Worm (Caenorhabditis elegans) whole organism, early embryonic: Measurements from ENCODE around the gene R07A4.2.

ENCODE experiments used
- B0310.2 ChIP-seq: sonication (generic microtip); optimal IDR thresholded peaks from 2 replicates; lab custom pipeline; 2016; ENCODE audit warnings: mild to moderate bottlenecking, missing genetic modification characterization, missing compliant biosample characterization
- F13C5.2 ChIP-seq: sonication (generic microtip); optimal IDR thresholded peaks from 2 replicates; lab custom pipeline; 2017; ENCODE audit warnings: mild to moderate bottlenecking, missing genetic modification characterization, inconsistent platforms, missing compliant biosample characterization
- ama-1 ChIP-seq: fragments of 150-350 bp; optimal IDR thresholded peaks from 2 replicates; lab custom pipeline; 2014
- ceh-13 ChIP-seq: fragments of 200-800 bp; sonication (Bioruptor generic); optimal IDR thresholded peaks from 2 replicates; lab custom pipeline; 2018; ENCODE audit warnings: mild to moderate bottlenecking, missing genetic modification characterization, missing compliant biosample characterization
- ceh-36 ChIP-seq: sonication (generic microtip); optimal IDR thresholded peaks from 2 replicates; lab custom pipeline; 2016; ENCODE audit warnings: missing genetic modification characterization, inconsistent platforms, missing compliant biosample characterization
- ets-7 ChIP-seq: sonication (generic microtip); optimal IDR thresholded peaks from 2 replicates; lab custom pipeline; 2016; ENCODE audit warnings: missing genotype, missing genetic modification characterization, missing compliant biosample characterization
- flt-1 ChIP-seq: fragments of 200-800 bp; sonication (Bioruptor generic); IDR thresholded peaks from 2 replicates; pipeline ENCODE4 v1.3.6; 2022; ENCODE audit warnings: missing genetic modification characterization, missing compliant biosample characterization
- hmbx-1 ChIP-seq: sonication (generic microtip); optimal IDR thresholded peaks from 2 replicates; lab custom pipeline; 2016; ENCODE audit warnings: mild to moderate bottlenecking, missing genetic modification characterization, missing compliant biosample characterization
- hnd-1 ChIP-seq: sonication (generic microtip); optimal IDR thresholded peaks from 2 replicates; lab custom pipeline; 2016; ENCODE audit warnings: missing genetic modification characterization, missing compliant biosample characterization
- tbx-11 ChIP-seq: fragments of 200-800 bp; sonication (Bioruptor generic); IDR thresholded peaks from 2 replicates; pipeline ENCODE4 v1.3.6; 2022; ENCODE audit warnings: missing genetic modification characterization, missing compliant biosample characterization
- tbx-37 ChIP-seq: fragments of 200-800 bp; sonication (Bioruptor generic); conservative IDR thresholded peaks from 2 replicates; pipeline ENCODE4 v1.3.6; 2022; ENCODE audit warnings: missing genetic modification reagents, missing genetic modification characterization, missing compliant biosample characterization
- tra-4 ChIP-seq: sonication (generic microtip); optimal IDR thresholded peaks from 2 replicates; lab custom pipeline; 2017; ENCODE audit warnings: missing genetic modification characterization, missing compliant biosample characterization

DNA sequence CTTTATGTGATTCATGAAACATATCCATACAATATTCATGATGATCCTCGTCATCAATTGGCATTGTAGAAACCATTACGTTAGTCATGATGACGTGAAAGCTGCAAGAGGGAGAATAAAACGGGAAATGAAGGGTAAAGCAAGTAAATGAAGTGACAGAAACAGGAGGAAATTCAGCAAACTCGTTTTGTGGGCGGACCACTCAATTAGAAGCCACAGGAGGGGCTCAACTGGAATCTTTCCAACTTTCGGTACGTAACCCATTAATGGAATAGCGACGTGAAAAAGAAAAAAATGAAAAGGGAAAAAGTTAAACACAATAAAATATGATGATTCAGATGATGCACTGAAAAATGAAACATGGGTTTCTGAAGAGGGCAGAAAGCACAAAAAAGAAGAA is 29.3 kb downstream of the R07A4.2 start, which contains the start of gene T01C1.4:
- TF ChIP-seq ama-1 (lab: Kevin White, UChicago) (no peak), ets-7 (no peak), flt-1 (no peak), tbx-37 (GFP tag; lab: Robert Waterston, UW) (no peak), hmbx-1 (tag; lab: Kevin White, UChicago) (no peak), tra-4 (no peak), tbx-11 (GFP tag; lab: Robert Waterston, UW) (no peak), ceh-13 (no peak), F13C5.2 (tag; lab: Kevin White, UChicago) (no peak), ceh-36 (no peak), B0310.2 (tag; lab: Kevin White, UChicago) (no peak), hnd-1 (tag; lab: Kevin White, UChicago) (no peak)
